Fruit fly (Drosophila melanogaster) whole organism, embryonic: ENCODE results near the gene CG14194.
A peak's percentile ranks its signal among the peaks of the same experiment; 100 is the strongest.

ENCODE experiments used
- B-H1 ChIP-seq: fragments of 200-800 bp; sonication (Bioruptor generic); IDR thresholded peaks from 3 replicates; pipeline ENCODE4 v1.3.6; 2022; ENCODE audit warnings: missing biosample characterization, missing genetic modification characterization
- BEAF-32 ChIP-seq: fragments of 200-800 bp; sonication (Bioruptor generic); optimal IDR thresholded peaks from 3 replicates; lab custom pipeline; 2017; ENCODE audit warnings: missing biosample characterization, missing genetic modification characterization, mild to moderate bottlenecking, moderate library complexity, missing genetic modification reagents
- CG10321 ChIP-seq: fragments of 200-800 bp; sonication (Bioruptor generic); IDR thresholded peaks from 2 replicates; pipeline ENCODE4 v1.3.6; 2022; ENCODE audit warnings: missing biosample characterization, missing genetic modification characterization
- CG10565 ChIP-seq: fragments of 200-800 bp; sonication (Bioruptor generic); optimal IDR thresholded peaks from 3 replicates; lab custom pipeline; 2016; ENCODE audit warnings: missing biosample characterization, mild to moderate bottlenecking, missing genetic modification characterization
- CG14710 ChIP-seq: fragments of 200-800 bp; sonication (Bioruptor generic); optimal IDR thresholded peaks from 3 replicates; lab custom pipeline; 2019; ENCODE audit warnings: missing biosample characterization, mild to moderate bottlenecking, missing genetic modification characterization, moderate library complexity
- CG1647 ChIP-seq: fragments of 200-800 bp; sonication (Bioruptor generic); optimal IDR thresholded peaks from 3 replicates; lab custom pipeline; 2016; ENCODE audit warnings: missing biosample characterization, missing genetic modification characterization
- CG16779 ChIP-seq: fragments of 200-800 bp; sonication (Bioruptor generic); IDR thresholded peaks from 2 replicates; pipeline ENCODE4 v1.3.6; 2022; ENCODE audit warnings: missing biosample characterization, missing genetic modification characterization
- CG17802 ChIP-seq: fragments of 200-800 bp; sonication (Bioruptor generic); optimal IDR thresholded peaks from 2 replicates; lab custom pipeline; 2018; ENCODE audit warnings: missing biosample characterization, mild to moderate bottlenecking, missing genetic modification characterization, moderate library complexity
- CG2202 ChIP-seq: fragments of 200-800 bp; sonication (Bioruptor generic); optimal IDR thresholded peaks from 2 replicates; lab custom pipeline; 2018; ENCODE audit warnings: missing biosample characterization, mild to moderate bottlenecking, missing genetic modification characterization
- CG31365 ChIP-seq: fragments of 200-800 bp; sonication (Bioruptor generic); optimal IDR thresholded peaks from 2 replicates; lab custom pipeline; 2018; ENCODE audit warnings: missing biosample characterization, mild to moderate bottlenecking, missing genetic modification characterization
- CG32767 ChIP-seq: fragments of 200-800 bp; sonication (Bioruptor generic); IDR thresholded peaks from 2 replicates; pipeline ENCODE4 v1.3.6; 2022; ENCODE audit warnings: missing biosample characterization, missing genetic modification characterization
- CG3281 ChIP-seq: fragments of 200-800 bp; sonication (Bioruptor generic); optimal IDR thresholded peaks from 3 replicates; lab custom pipeline; 2017; ENCODE audit warnings: missing biosample characterization, mild to moderate bottlenecking, missing genetic modification characterization
- CG3407 ChIP-seq: fragments of 200-800 bp; sonication (Bioruptor generic); optimal IDR thresholded peaks from 2 replicates; lab custom pipeline; 2018; ENCODE audit warnings: missing biosample characterization, mild to moderate bottlenecking, missing genetic modification characterization
- CG4404 ChIP-seq: fragments of 200-800 bp; sonication (Bioruptor generic); IDR thresholded peaks from 2 replicates; pipeline ENCODE4 v1.3.6; 2022; ENCODE audit warnings: missing biosample characterization, missing genetic modification characterization
- CG6175 ChIP-seq: fragments of 200-800 bp; sonication (Bioruptor generic); IDR thresholded peaks from 3 replicates; pipeline ENCODE4 v1.3.6; 2022; ENCODE audit warnings: missing biosample characterization, missing genetic modification characterization
- CG6654 ChIP-seq: fragments of 200-800 bp; sonication (Bioruptor generic); optimal IDR thresholded peaks from 2 replicates; lab custom pipeline; 2017; ENCODE audit warnings: missing biosample characterization, mild to moderate bottlenecking, missing genetic modification characterization
- CG6765 ChIP-seq: fragments of 200-800 bp; sonication (Bioruptor generic); optimal IDR thresholded peaks from 3 replicates; lab custom pipeline; 2017; ENCODE audit warnings: missing biosample characterization, mild to moderate bottlenecking, missing genetic modification characterization
- CG6791 ChIP-seq: fragments of 200-800 bp; sonication (Bioruptor generic); IDR thresholded peaks from 3 replicates; pipeline ENCODE4 v1.3.6; 2022; ENCODE audit warnings: missing biosample characterization, missing genetic modification characterization; ENCODE audit not compliant: partially characterized antibody
- CG7786 ChIP-seq: fragments of 200-800 bp; sonication (Bioruptor generic); optimal IDR thresholded peaks from 2 replicates; lab custom pipeline; 2016; ENCODE audit warnings: missing biosample characterization, missing genetic modification characterization
- CG7839 ChIP-seq: fragments of 200-800 bp; sonication (Bioruptor generic); optimal IDR thresholded peaks from 3 replicates; lab custom pipeline; 2018; ENCODE audit warnings: missing biosample characterization, mild to moderate bottlenecking, missing genetic modification characterization, moderate library complexity
- CG9437 ChIP-seq: fragments of 200-800 bp; sonication (Bioruptor generic); optimal IDR thresholded peaks from 2 replicates; lab custom pipeline; 2018; ENCODE audit warnings: missing biosample characterization, mild to moderate bottlenecking, missing genetic modification characterization
- CoRest ChIP-seq: fragments of 200-800 bp; sonication (Bioruptor generic); optimal IDR thresholded peaks from 3 replicates; lab custom pipeline; 2018; ENCODE audit warnings: missing biosample characterization, mild to moderate bottlenecking, missing genetic modification characterization, moderate library complexity
- Dad ChIP-seq: fragments of 200-800 bp; sonication (Bioruptor generic); optimal IDR thresholded peaks from 3 replicates; lab custom pipeline; 2016; ENCODE audit warnings: missing biosample characterization, missing genetic modification characterization
- Drgx ChIP-seq: fragments of 200-800 bp; sonication (Bioruptor generic); IDR thresholded peaks from 2 replicates; pipeline ENCODE4 v1.3.6; 2022; ENCODE audit warnings: missing biosample characterization, missing genetic modification characterization
- Ets65A ChIP-seq: fragments of 200-800 bp; sonication (Bioruptor generic); peaks from one replicate; lab custom pipeline; 2016; ENCODE audit warnings: missing biosample characterization, missing genetic modification characterization
- Fer3 ChIP-seq: fragments of 200-800 bp; sonication (Bioruptor generic); optimal IDR thresholded peaks from 2 replicates; lab custom pipeline; 2018; ENCODE audit warnings: missing biosample characterization, mild to moderate bottlenecking, missing genetic modification characterization, moderate library complexity
- H2.0 ChIP-seq: fragments of 200-800 bp; sonication (Bioruptor generic); IDR thresholded peaks from 2 replicates; pipeline ENCODE4 v1.3.6; 2022; ENCODE audit warnings: missing biosample characterization, missing genetic modification characterization
- Lpt ChIP-seq: fragments of >200 bp; optimal IDR thresholded peaks from 2 replicates; lab custom pipeline; 2018; ENCODE audit warnings: missing biosample characterization, missing genetic modification characterization
- Mad ChIP-seq: fragments of 200-800 bp; sonication (Bioruptor generic); optimal IDR thresholded peaks from 2 replicates; lab custom pipeline; 2016; ENCODE audit warnings: missing biosample characterization, missing genetic modification characterization
- Max ChIP-seq: fragments of 200-800 bp; sonication (Bioruptor generic); optimal IDR thresholded peaks from 2 replicates; lab custom pipeline; 2016; ENCODE audit warnings: missing biosample characterization, mild to moderate bottlenecking, missing genetic modification characterization
- Neu2 ChIP-seq: fragments of 200-800 bp; sonication (Bioruptor generic); optimal IDR thresholded peaks from 3 replicates; lab custom pipeline; 2016; ENCODE audit warnings: missing biosample characterization, missing genetic modification characterization, borderline replicate concordance
- Nf-YB ChIP-seq: fragments of 200-800 bp; sonication (Bioruptor generic); optimal IDR thresholded peaks from 3 replicates; lab custom pipeline; 2019; ENCODE audit warnings: missing biosample characterization, mild to moderate bottlenecking, missing genetic modification characterization, moderate library complexity
- Poxn ChIP-seq: fragments of 200-800 bp; sonication (Bioruptor generic); IDR thresholded peaks from 2 replicates; pipeline ENCODE4 v1.3.6; 2022; ENCODE audit warnings: missing biosample characterization, missing genetic modification characterization
- Ptx1 ChIP-seq: fragments of 200-800 bp; sonication (Bioruptor generic); IDR thresholded peaks from 2 replicates; pipeline ENCODE4 v1.3.6; 2022; ENCODE audit warnings: missing biosample characterization, missing genetic modification characterization
- Rfx ChIP-seq: fragments of 200-800 bp; sonication (Bioruptor generic); IDR thresholded peaks from 2 replicates; pipeline ENCODE4 v1.3.6; 2022; ENCODE audit warnings: missing biosample characterization, missing genetic modification characterization
- Six4 ChIP-seq: fragments of 200-800 bp; sonication (Bioruptor generic); optimal IDR thresholded peaks from 2 replicates; lab custom pipeline; 2016; ENCODE audit warnings: missing biosample characterization, missing genetic modification characterization
- YL-1 ChIP-seq: fragments of 200-800 bp; sonication (Bioruptor generic); optimal IDR thresholded peaks from 3 replicates; lab custom pipeline; 2017; ENCODE audit warnings: missing biosample characterization, mild to moderate bottlenecking, missing genetic modification characterization
- cg ChIP-seq: fragments of 200-800 bp; sonication (Bioruptor generic); optimal IDR thresholded peaks from 3 replicates; lab custom pipeline; 2019; ENCODE audit warnings: missing biosample characterization, mild to moderate bottlenecking, missing genetic modification characterization, moderate library complexity
- dimm ChIP-seq: fragments of 200-800 bp; sonication (Bioruptor generic); IDR thresholded peaks from 2 replicates; pipeline ENCODE4 v1.3.6; 2022; ENCODE audit warnings: missing biosample characterization, missing genetic modification characterization
- fd64A ChIP-seq: fragments of 200-800 bp; sonication (Bioruptor generic); optimal IDR thresholded peaks from 3 replicates; lab custom pipeline; 2018; ENCODE audit warnings: missing biosample characterization, mild to moderate bottlenecking, missing genetic modification characterization
- gro ChIP-seq: fragments of 200-800 bp; sonication (Bioruptor generic); optimal IDR thresholded peaks from 2 replicates; lab custom pipeline; 2016; ENCODE audit warnings: missing biosample characterization, missing genetic modification characterization
- kay ChIP-seq: fragments of 200-800 bp; sonication (Bioruptor generic); optimal IDR thresholded peaks from 2 replicates; lab custom pipeline; 2016; ENCODE audit warnings: missing biosample characterization, missing genetic modification characterization
- lab ChIP-seq: fragments of 200-800 bp; sonication (Bioruptor generic); optimal IDR thresholded peaks from 3 replicates; lab custom pipeline; 2017; ENCODE audit warnings: missing biosample characterization, missing genetic modification characterization, mild to moderate bottlenecking, moderate library complexity, missing genetic modification reagents
- mam ChIP-seq: fragments of 200-800 bp; sonication (Bioruptor generic); optimal IDR thresholded peaks from 3 replicates; lab custom pipeline; 2016; ENCODE audit warnings: missing biosample characterization, missing genetic modification characterization
- nau ChIP-seq: fragments of 200-800 bp; sonication (Bioruptor generic); optimal IDR thresholded peaks from 3 replicates; lab custom pipeline; 2017; ENCODE audit warnings: missing biosample characterization, mild to moderate bottlenecking, missing genetic modification characterization, missing genetic modification reagents
- oc ChIP-seq: fragments of 200-800 bp; sonication (Bioruptor generic); optimal IDR thresholded peaks from 2 replicates; lab custom pipeline; 2018; ENCODE audit warnings: missing biosample characterization, mild to moderate bottlenecking, missing genetic modification characterization, moderate library complexity
- phol ChIP-seq: fragments of 200-800 bp; sonication (Bioruptor generic); optimal IDR thresholded peaks from 3 replicates; lab custom pipeline; 2018; ENCODE audit warnings: missing biosample characterization, mild to moderate bottlenecking, missing genetic modification characterization, moderate library complexity
- prd ChIP-seq, 3 experiments: fragments of >200 bp in 2 of 3; fragments of 200-800 bp in 1 of 3; sonication (Bioruptor generic) in 1 of 3; optimal IDR thresholded peaks in 2 of 3; IDR thresholded peaks in 1 of 3; 2 replicates in 2 of 3; 3 replicates in 1 of 3; pipeline versions ENCODE4 v1.3.6 to Lab custom; 2017 to 2022; ENCODE audit warnings: missing biosample characterization in 1 of 3, missing genetic modification characterization in 1 of 3
- sob ChIP-seq: fragments of 200-800 bp; sonication (Bioruptor generic); IDR thresholded peaks from 2 replicates; pipeline ENCODE4 v1.3.6; 2022; ENCODE audit warnings: missing biosample characterization, missing genetic modification characterization
- stwl ChIP-seq: fragments of 200-800 bp; sonication (Bioruptor generic); optimal IDR thresholded peaks from 3 replicates; lab custom pipeline; 2018; ENCODE audit warnings: missing biosample characterization, mild to moderate bottlenecking, missing genetic modification characterization, moderate library complexity
- trh ChIP-seq: fragments of 200-800 bp; sonication (Bioruptor generic); optimal IDR thresholded peaks from 2 replicates; lab custom pipeline; 2016; ENCODE audit warnings: missing biosample characterization, missing genetic modification characterization

Gene CG14194

dm6 chrX:19154998-19155397, 38.4 kb upstream of the CG14194 start (continued):
- peak; percentile 51 for TF ChIP-seq nau (GFP tag; lab: Kevin White, UChicago)
- peak; percentile 93 for TF ChIP-seq oc (tag; lab: Kevin White, UChicago)
- TF ChIP-seq Nf-YB (GFP tag; lab: Kevin White, UChicago), result peak; percentile 67
- TF ChIP-seq Ets65A (GFP tag; lab: Kevin White, UChicago), result peak; percentile 98
- TF ChIP-seq Mad (GFP tag; lab: Kevin White, UChicago), result peak; percentile 75
- TF ChIP-seq CG4404 (GFP tag; lab: Robert Waterston, UW), result peak; percentile 88
- no peak for TF ChIP-seq BEAF-32 (GFP tag; lab: Kevin White, UChicago)
- TF ChIP-seq CG16779, result no peak
- no peak for TF ChIP-seq CG10321 (GFP tag; lab: Robert Waterston, UW)
- TF ChIP-seq CG7839 (tag; lab: Kevin White, UChicago), result peak; percentile 91
- TF ChIP-seq Rfx, result peak; percentile 67
- peak; percentile 91 for TF ChIP-seq CG2202 (tag; lab: Kevin White, UChicago)
- TF ChIP-seq CG3281 (GFP tag; lab: Kevin White, UChicago), result peak; percentile 8
- TF ChIP-seq mam (GFP tag; lab: Kevin White, UChicago), result peak; percentile 66
- no peak for TF ChIP-seq Poxn (GFP tag; lab: Robert Waterston, UW)
- TF ChIP-seq CoRest (tag; lab: Kevin White, UChicago), result peak; percentile 83
- TF ChIP-seq dimm (GFP tag; lab: Robert Waterston, UW), result peak; percentile 68
- TF ChIP-seq CG6791, result no peak
- TF ChIP-seq prd (optimal IDR thresholded peaks at IDR 0.05; lab: Kevin White, UChicago), result no peak
- peak; percentile 93 for TF ChIP-seq prd (GFP tag; IDR thresholded peaks at IDR 0.05; lab: Robert Waterston, UW)
- peak; percentile 73 for TF ChIP-seq lab
- peak; percentile 62 for TF ChIP-seq CG6654
- peak; percentile 24 for TF ChIP-seq Neu2 (GFP tag; lab: Kevin White, UChicago)
- TF ChIP-seq gro (GFP tag; lab: Kevin White, UChicago), result peak; percentile 58
- TF ChIP-seq CG3407 (GFP tag; lab: Kevin White, UChicago), result peak; percentile 86
- TF ChIP-seq YL-1 (GFP tag; lab: Kevin White, UChicago), result peak; percentile 7
- peak; percentile 84 for TF ChIP-seq kay (GFP tag; lab: Kevin White, UChicago)
- TF ChIP-seq CG6175 (GFP tag; lab: Robert Waterston, UW), result no peak
- peak; percentile 68 for TF ChIP-seq Fer3 (tag; lab: Kevin White, UChicago)
- TF ChIP-seq sob (GFP tag; lab: Robert Waterston, UW), result peak; percentile 73
- peak; percentile 89 for TF ChIP-seq Dad
- peak; percentile 55 for TF ChIP-seq stwl
- TF ChIP-seq CG6765 (GFP tag; lab: Kevin White, UChicago), result no peak
- TF ChIP-seq CG32767 (GFP tag; lab: Robert Waterston, UW), result peak; percentile 57; the same call in 1 of the 2 replicates
- no peak for TF ChIP-seq Lpt (GFP tag; lab: Kevin White, UChicago)
- TF ChIP-seq Max (GFP tag; lab: Kevin White, UChicago), result peak; percentile 71
- peak; percentile 75 for TF ChIP-seq CG17802 (tag; lab: Kevin White, UChicago)
- TF ChIP-seq H2.0 (GFP tag; lab: Robert Waterston, UW), result peak; percentile 73
- TF ChIP-seq CG10565 (GFP tag; lab: Kevin White, UChicago), result peak; percentile 63
- TF ChIP-seq cg, result no peak
- peak; percentile 88 for TF ChIP-seq CG7786 (GFP tag; lab: Kevin White, UChicago)
- peak; percentile 67 for TF ChIP-seq B-H1
- TF ChIP-seq CG14710, result peak; percentile 93
- TF ChIP-seq CG1647, result peak; percentile 55
- peak; percentile 93 for TF ChIP-seq Drgx (GFP tag; lab: Robert Waterston, UW)
- TF ChIP-seq CG31365 (tag; lab: Kevin White, UChicago), result peak; percentile 59
- TF ChIP-seq CG9437 (GFP tag; lab: Kevin White, UChicago), result peak; percentile 65
- peak; percentile 62 for TF ChIP-seq trh
- TF ChIP-seq Six4, result peak; percentile 82
- TF ChIP-seq fd64A (GFP tag; lab: Kevin White, UChicago), result peak; percentile 84
- TF ChIP-seq Ptx1, result peak; percentile 71
- TF ChIP-seq phol (tag; lab: Kevin White, UChicago), result peak; percentile 91
